Worm (Caenorhabditis elegans) whole organism, mixed stage, embryonic: ENCODE results near the gene rfip-2.

Experiments
- bed-3 ChIP-seq: fragments of 200-800 bp; sonication (Bioruptor generic); optimal IDR thresholded peaks from 3 replicates; lab custom pipeline; 2018; ENCODE audit warnings: mild to moderate bottlenecking, missing genetic modification characterization, moderate library complexity, missing compliant biosample characterization
- lsy-2 ChIP-seq: fragments of 150-350 bp; optimal IDR thresholded peaks from 2 replicates; lab custom pipeline; 2014; ENCODE audit warnings: missing biosample characterization, missing genetic modification characterization
- mep-1 ChIP-seq: fragments of 150-350 bp; optimal IDR thresholded peaks from 2 replicates; lab custom pipeline; 2017; ENCODE audit warnings: missing biosample characterization, missing genetic modification reagents, missing genetic modification characterization, inconsistent platforms
- nhr-12 ChIP-seq: fragments of 150-350 bp; optimal IDR thresholded peaks from 2 replicates; lab custom pipeline; 2014; ENCODE audit warnings: missing biosample characterization, missing genetic modification characterization
- nhr-2 ChIP-seq: fragments of 150-350 bp; optimal IDR thresholded peaks from 2 replicates; lab custom pipeline; 2014; ENCODE audit warnings: missing biosample characterization, missing genetic modification characterization
- nhr-28 ChIP-seq: fragments of 150-350 bp; optimal IDR thresholded peaks from 2 replicates; lab custom pipeline; 2014; ENCODE audit warnings: missing biosample characterization, missing genetic modification characterization
- nhr-76 ChIP-seq: sonication (generic microtip); optimal IDR thresholded peaks from 2 replicates; lab custom pipeline; 2017; ENCODE audit warnings: missing biosample characterization, missing genetic modification characterization
- pha-4 ChIP-seq: fragments of 150-350 bp; optimal IDR thresholded peaks from 2 replicates; lab custom pipeline; 2018; ENCODE audit warnings: missing biosample characterization, missing genetic modification reagents, missing genetic modification characterization
- snpc-4 ChIP-seq: fragments of 150-350 bp; optimal IDR thresholded peaks from 2 replicates; lab custom pipeline; 2014; ENCODE audit warnings: missing biosample characterization, missing genetic modification characterization
- sptf-1 ChIP-seq: sonication (generic microtip); optimal IDR thresholded peaks from 2 replicates; lab custom pipeline; 2017; ENCODE audit warnings: mild to moderate bottlenecking, missing genetic modification characterization, moderate library complexity, missing compliant biosample characterization
- unc-39 ChIP-seq: fragments of 150-350 bp; optimal IDR thresholded peaks from 2 replicates; lab custom pipeline; 2014; ENCODE audit warnings: missing biosample characterization, missing genetic modification characterization
- unc-62 ChIP-seq: fragments of 150-350 bp; optimal IDR thresholded peaks from 2 replicates; lab custom pipeline; 2014; ENCODE audit warnings: missing biosample characterization, missing genetic modification reagents, missing genetic modification characterization
- ztf-11 ChIP-seq: fragments of 150-350 bp; optimal IDR thresholded peaks from 2 replicates; lab custom pipeline; 2014; ENCODE audit warnings: missing biosample characterization, missing genetic modification characterization

- TF ChIP-seq ztf-11 (tag; lab: Kevin White, UChicago) (no peak), pha-4 (no peak), bed-3 (GFP tag; lab: Kevin White, UChicago) (no peak), mep-1 (tag; lab: Kevin White, UChicago) (no peak), nhr-76 (tag; lab: Kevin White, UChicago) (no peak), sptf-1 (tag; lab: Kevin White, UChicago) (no peak), lsy-2 (tag; lab: Kevin White, UChicago) (no peak), unc-62 (GFP tag; lab: Kevin White, UChicago) (no peak), nhr-12 (tag; lab: Kevin White, UChicago) (no peak), snpc-4 (tag; lab: Kevin White, UChicago) (no peak), nhr-28 (tag; lab: Kevin White, UChicago) (no peak), nhr-2 (tag; lab: Kevin White, UChicago) (no peak), unc-39 (tag; lab: Kevin White, UChicago) (no peak)
Observed at ce11 chrII:675822-676221, 47.8 kb upstream of the rfip-2 start.
